Fruit fly (Drosophila melanogaster) whole organism: ENCODE results near the gene CG31542.

Source experiments
- CG8478 ChIP-seq: fragments of >200 bp; optimal IDR thresholded peaks from 2 replicates; lab custom pipeline; 2018; ENCODE audit warnings: inconsistent platforms
- Dll ChIP-seq: fragments of >200 bp; optimal IDR thresholded peaks from 2 replicates; lab custom pipeline; 2017
- EcR ChIP-seq, 2 experiments: fragments of >200 bp; optimal IDR thresholded peaks; 2 replicates each; lab custom pipeline; 2017; ENCODE audit warnings: missing biosample characterization in 2 of 2, missing genetic modification characterization in 2 of 2, missing genetic modification reagents in 2 of 2
- pan ChIP-seq: fragments of >200 bp; optimal IDR thresholded peaks from 2 replicates; lab custom pipeline; 2017
- psq ChIP-seq: fragments of >200 bp; optimal IDR thresholded peaks from 2 replicates; lab custom pipeline; 2017
- usp ChIP-seq: fragments of >200 bp; optimal IDR thresholded peaks from 2 replicates; lab custom pipeline; 2017; ENCODE audit warnings: missing biosample characterization, missing genetic modification characterization, mixed read lengths

Gene CG31542

dm6 chr3R:5369490-5370001, at the start of gene CG31542, which contains the start of gene CG34277:
CG31542 (plus strand) TSS chr3R:5369540.
CG34277 (plus strand) TSS chr3R:5369540.
- TF ChIP-seq psq (no peak), EcR (GFP tag; optimal IDR thresholded peaks at IDR 0.05; lab: Kevin White, UChicago) (no peak), pan (lab: Kevin White, UChicago) (no peak), CG8478 (lab: Kevin White, UChicago) (no peak), usp (GFP tag; lab: Kevin White, UChicago) (no peak), Dll (lab: Kevin White, UChicago) (no peak)

dm6 chr3R:5320672-5321071, 48.7 kb upstream of the CG31542 start:
- TF ChIP-seq Dll (lab: Kevin White, UChicago), result no peak
- no peak for TF ChIP-seq pan (lab: Kevin White, UChicago)
- TF ChIP-seq EcR (GFP tag; optimal IDR thresholded peaks at IDR 0.05; lab: Kevin White, UChicago), result no peak
- TF ChIP-seq psq, result no peak

dm6 chr3R:5322182-5322609, 47.1 kb upstream of the CG31542 start:
- TF ChIP-seq usp (GFP tag; lab: Kevin White, UChicago) (no peak), pan (lab: Kevin White, UChicago) (no peak), psq (no peak), CG8478 (lab: Kevin White, UChicago) (no peak), Dll (lab: Kevin White, UChicago) (no peak), EcR (GFP tag; optimal IDR thresholded peaks at IDR 0.05; lab: Kevin White, UChicago) (no peak)

DNA sequence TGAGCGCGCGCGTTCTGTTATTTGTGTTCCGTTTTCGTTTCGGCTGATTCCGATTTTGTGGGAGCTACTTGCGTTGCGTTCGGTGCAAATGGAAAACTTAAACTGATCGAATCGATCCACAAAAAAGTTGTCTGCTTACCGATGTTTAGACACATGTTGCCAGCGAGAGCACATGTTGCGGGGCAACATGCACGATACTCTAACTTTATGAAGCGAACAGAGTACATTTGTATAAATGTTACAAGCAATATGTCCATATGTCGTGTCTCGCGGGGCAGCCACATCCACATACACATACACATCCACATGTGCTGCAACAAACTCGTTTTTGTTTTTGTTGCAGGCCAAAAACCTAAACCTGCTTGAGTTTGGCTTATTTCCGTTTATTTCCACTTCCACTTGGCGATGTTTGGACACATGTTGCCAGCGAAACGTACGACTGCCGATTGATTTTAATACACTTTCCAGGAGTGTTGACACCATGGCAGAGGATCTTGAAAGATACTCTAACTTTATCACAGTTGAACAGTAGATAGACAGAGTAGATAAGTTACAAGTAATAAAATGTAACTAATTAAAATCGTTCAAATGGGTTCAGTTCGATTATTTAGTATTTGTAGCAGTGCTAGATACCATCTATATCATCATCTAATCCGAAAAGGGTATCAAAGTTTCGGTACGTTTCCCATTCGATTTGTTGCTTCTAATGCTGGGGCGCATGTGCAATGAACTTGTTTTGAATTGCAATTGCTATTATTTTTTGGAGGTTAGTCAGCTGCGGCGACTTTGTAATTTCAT, 45.4 kb upstream of the CG31542 start:
- TF ChIP-seq CG8478 (lab: Kevin White, UChicago), result no peak

DNA sequence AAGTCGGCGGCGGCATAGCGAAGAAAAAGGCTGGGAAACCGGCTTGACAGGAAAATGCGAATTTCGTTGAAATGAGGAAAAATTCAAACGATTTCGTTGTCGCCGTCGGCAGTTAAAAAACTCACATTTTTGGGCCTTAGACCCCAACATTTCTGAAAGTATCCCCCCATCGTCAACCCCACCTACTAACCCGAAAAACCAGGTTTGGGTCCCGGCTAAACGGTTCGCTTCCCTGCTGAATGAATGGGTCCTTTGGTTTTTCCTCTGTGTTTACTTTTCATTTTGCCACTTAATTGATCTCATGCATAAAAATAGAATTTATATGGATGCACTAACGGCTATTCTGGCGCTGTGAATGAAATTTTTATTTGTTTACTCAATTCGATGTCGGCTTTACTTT, 43.2 kb upstream of the CG31542 start:
- TF ChIP-seq pan (lab: Kevin White, UChicago) (no peak), Dll (lab: Kevin White, UChicago) (no peak), psq (no peak), EcR (GFP tag; optimal IDR thresholded peaks at IDR 0.05; lab: Kevin White, UChicago) (no peak), usp (GFP tag; lab: Kevin White, UChicago) (no peak), CG8478 (lab: Kevin White, UChicago) (no peak)

- TF ChIP-seq EcR (GFP tag; optimal IDR thresholded peaks at IDR 0.05; lab: Kevin White, UChicago), result no peak
- TF ChIP-seq CG8478 (lab: Kevin White, UChicago), result no peak
- TF ChIP-seq usp (GFP tag; lab: Kevin White, UChicago), result no peak
- TF ChIP-seq pan (lab: Kevin White, UChicago), result no peak
- no peak for TF ChIP-seq Dll (lab: Kevin White, UChicago)
- TF ChIP-seq psq, result no peak
Observed at dm6 chr3R:5327911-5328310, 41.4 kb upstream of the CG31542 start.

- TF ChIP-seq usp (GFP tag; lab: Kevin White, UChicago) (no peak), pan (lab: Kevin White, UChicago) (no peak), CG8478 (lab: Kevin White, UChicago) (no peak), EcR (GFP tag; optimal IDR thresholded peaks at IDR 0.05; lab: Kevin White, UChicago) (no peak), psq (no peak), Dll (lab: Kevin White, UChicago) (no peak)
Observed at dm6 chr3R:5330338-5330737, 39.0 kb upstream of the CG31542 start.

dm6 chr3R:5331764-5332405, 37.5 kb upstream of the CG31542 start:
- TF ChIP-seq pan (lab: Kevin White, UChicago) (peak; percentile 65), CG8478 (lab: Kevin White, UChicago) (no peak)

- no peak for TF ChIP-seq Dll (lab: Kevin White, UChicago)
- TF ChIP-seq pan (lab: Kevin White, UChicago), result no peak
- no peak for TF ChIP-seq usp (GFP tag; lab: Kevin White, UChicago)
- no peak for TF ChIP-seq psq
- no peak for TF ChIP-seq EcR (GFP tag; optimal IDR thresholded peaks at IDR 0.05; lab: Kevin White, UChicago)
- no peak for TF ChIP-seq CG8478 (lab: Kevin White, UChicago)
Observed at dm6 chr3R:5346707-5347323, 22.5 kb upstream of the CG31542 start.

DNA sequence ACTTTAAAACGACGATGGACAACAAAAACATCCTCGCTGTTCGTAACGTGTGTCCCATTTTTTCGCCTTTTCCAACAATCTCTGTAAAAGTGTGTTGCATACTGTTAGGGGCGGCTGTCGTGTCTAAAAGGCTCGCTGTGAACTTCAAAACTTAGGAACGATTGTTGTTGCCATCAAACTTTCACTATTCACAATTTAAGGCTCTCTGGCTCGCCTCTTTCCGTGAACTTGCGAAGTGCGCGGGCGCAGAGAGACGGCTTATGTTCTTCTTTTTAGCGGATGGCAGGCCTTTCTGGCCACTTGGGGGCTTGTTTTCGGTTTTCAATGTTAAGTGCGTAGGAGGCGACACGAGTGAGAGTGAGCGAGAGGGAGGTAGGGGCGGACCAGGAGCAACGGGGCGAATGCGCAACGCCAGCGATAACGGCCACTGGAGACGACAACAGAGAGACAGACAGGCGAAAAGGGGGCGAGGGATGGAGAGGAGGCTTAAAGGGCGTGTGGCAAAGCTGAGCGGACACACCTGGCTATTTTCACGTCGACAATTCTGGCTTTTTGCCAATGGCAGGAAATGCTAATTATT, 18.9 kb upstream of the CG31542 start, which contains the start of gene mtd:
mtd (minus strand) TSS at position 51 of the 580 bp plus-strand sequence.
- TF ChIP-seq EcR (GFP tag; optimal IDR thresholded peaks at IDR 0.05; lab: Kevin White, UChicago), result no peak
- TF ChIP-seq usp (GFP tag; lab: Kevin White, UChicago), result no peak
- no peak for TF ChIP-seq CG8478 (lab: Kevin White, UChicago)
- no peak for TF ChIP-seq psq
- no peak for TF ChIP-seq Dll (lab: Kevin White, UChicago)
- TF ChIP-seq pan (lab: Kevin White, UChicago), result no peak
